Worm (Caenorhabditis elegans): ENCODE measurements around the gene srbc-3.

DNA sequence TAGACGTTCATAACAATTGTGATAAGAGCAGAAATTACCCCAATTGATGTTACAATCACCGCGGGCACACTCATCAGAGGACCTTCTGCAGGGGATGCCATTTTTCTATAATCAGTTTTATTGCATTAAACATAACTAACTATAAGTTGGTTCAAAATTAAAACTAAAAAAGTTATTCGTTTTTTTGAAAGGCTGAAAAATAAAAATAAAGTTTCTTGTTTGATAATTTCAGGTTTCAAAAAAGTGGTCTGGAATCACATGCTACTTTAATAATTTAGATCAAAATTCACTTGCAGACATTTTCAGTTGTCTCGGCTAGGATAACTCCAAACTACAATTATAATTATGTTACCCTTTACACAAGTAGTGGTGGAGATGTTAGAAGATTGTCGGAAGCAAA is 6.4 kb upstream of the srbc-3 start, which contains the start of gene srbc-1:
- no peak for TF ChIP-seq blmp-1 (tag; optimal IDR thresholded peaks at IDR 0.05; ENCODE audit: insufficient read depth)
- TF ChIP-seq skn-1 (tag; optimal IDR thresholded peaks at IDR 0.05): no peak
- no peak for TF ChIP-seq nhr-21 (tag; optimal IDR thresholded peaks at IDR 0.05)
- no peak for TF ChIP-seq nhr-77 (tag; optimal IDR thresholded peaks at IDR 0.05)
- TF ChIP-seq R02D3.7 (tag; optimal IDR thresholded peaks at IDR 0.05): no peak
- TF ChIP-seq nhr-6 (tag; optimal IDR thresholded peaks at IDR 0.05): no peak
- no peak for TF ChIP-seq sma-3 (GFP tag; optimal IDR thresholded peaks at IDR 0.05)
- TF ChIP-seq fos-1 (tag; optimal IDR thresholded peaks at IDR 0.05): no peak
- TF ChIP-seq mdl-1 (tag; optimal IDR thresholded peaks at IDR 0.05): no peak
